Worm (Caenorhabditis elegans) whole organism, L2 larva: ENCODE measurements around the gene F07E5.7.
"Not testable (repeated sequence)": the region's sequence is repeated elsewhere in the genome, so short reads cannot be mapped to it uniquely, and the experiment has no call there.

Experiments
- C34F6.9 ChIP-seq: fragments of 150-350 bp; optimal IDR thresholded peaks from 2 replicates; lab custom pipeline; 2014; ENCODE audit warnings: missing biosample characterization, missing genetic modification characterization
- F13H6.1 ChIP-seq: sonication (generic microtip); optimal IDR thresholded peaks from 2 replicates; lab custom pipeline; 2016; ENCODE audit warnings: missing genetic modification characterization, missing compliant biosample characterization
- R02D3.7 ChIP-seq: fragments of 150-350 bp; optimal IDR thresholded peaks from 2 replicates; lab custom pipeline; 2014; ENCODE audit warnings: missing biosample characterization, missing genetic modification characterization
- Y55F3AM.14 ChIP-seq: fragments of 200-800 bp; sonication (Bioruptor generic); optimal IDR thresholded peaks from 2 replicates; lab custom pipeline; 2018; ENCODE audit warnings: mild to moderate bottlenecking, missing genetic modification characterization, missing compliant biosample characterization
- ceh-16 ChIP-seq: fragments of 150-350 bp; optimal IDR thresholded peaks from 2 replicates; lab custom pipeline; 2014; ENCODE audit warnings: missing biosample characterization, missing genetic modification characterization
- elt-3 ChIP-seq: sonication (generic microtip); optimal IDR thresholded peaks from 2 replicates; lab custom pipeline; 2017; ENCODE audit warnings: missing biosample characterization, missing genetic modification characterization
- lin-39 ChIP-seq: fragments of 150-350 bp; optimal IDR thresholded peaks from 2 replicates; lab custom pipeline; 2014; ENCODE audit warnings: missing biosample characterization, missing genetic modification reagents, missing genetic modification characterization
- lsy-2 ChIP-seq, 2 experiments: fragments of 150-350 bp in 1 of 2; sonication (generic microtip) in 1 of 2; optimal IDR thresholded peaks; 2 replicates each; lab custom pipeline; 2014 to 2017; ENCODE audit warnings: missing biosample characterization in 2 of 2, missing genetic modification characterization in 2 of 2
- mdl-1 ChIP-seq, 2 experiments: fragments of 150-350 bp in 1 of 2; sonication (generic microtip) in 1 of 2; optimal IDR thresholded peaks; 2 replicates each; lab custom pipeline; 2017; ENCODE audit warnings: missing biosample characterization in 2 of 2, missing genetic modification characterization in 2 of 2
- nhr-10 ChIP-seq: sonication (generic microtip); optimal IDR thresholded peaks from 2 replicates; lab custom pipeline; 2017; ENCODE audit warnings: missing biosample characterization, missing genetic modification characterization
- nhr-21 ChIP-seq: fragments of 150-350 bp; optimal IDR thresholded peaks from 2 replicates; lab custom pipeline; 2014; ENCODE audit warnings: missing biosample characterization, missing genetic modification characterization
- nhr-23 ChIP-seq: fragments of 150-350 bp; optimal IDR thresholded peaks from 2 replicates; lab custom pipeline; 2014; ENCODE audit warnings: missing biosample characterization, missing genetic modification reagents, missing genetic modification characterization
- sem-4 ChIP-seq: fragments of 150-350 bp; optimal IDR thresholded peaks from 2 replicates; lab custom pipeline; 2014; ENCODE audit warnings: missing biosample characterization, missing genetic modification reagents, missing genetic modification characterization
- sma-3 ChIP-seq: sonication (generic microtip); optimal IDR thresholded peaks from 2 replicates; lab custom pipeline; 2016; ENCODE audit warnings: missing genetic modification reagents, missing genetic modification characterization, missing compliant biosample characterization
- zag-1 ChIP-seq: fragments of 150-350 bp; optimal IDR thresholded peaks from 2 replicates; lab custom pipeline; 2014; ENCODE audit warnings: missing biosample characterization, missing genetic modification characterization
- ztf-4 ChIP-seq: fragments of 150-350 bp; optimal IDR thresholded peaks from 2 replicates; lab custom pipeline; 2014; ENCODE audit warnings: missing biosample characterization, missing genetic modification characterization

F07E5.7 gene

ce11 chrII:2030367-2030766 lies 41.0 kb downstream of the F07E5.7 start, which contains the start of gene bath-3:
Gene bath-3 (minus strand): TSS chrII:2030467.
- TF ChIP-seq R02D3.7 (tag; lab: Kevin White, UChicago) (no peak), sem-4 (tag; lab: Kevin White, UChicago) (no peak), ztf-4 (tag; lab: Kevin White, UChicago) (no peak), C34F6.9 (tag; lab: Kevin White, UChicago) (no peak)
- TF ChIP-seq, all 48 proteins: peak for 0

ce11 chrII:2028712-2029111 lies 42.6 kb downstream of the F07E5.7 start, which contains the start of gene bath-1:
Gene bath-1 (minus strand): TSS chrII:2028812.
- no peak for TF ChIP-seq lsy-2 (tag; optimal IDR thresholded peaks at IDR 0.05; lab: Kevin White, UChicago)
- TF ChIP-seq F13H6.1 (tag; lab: Kevin White, UChicago): no peak

- TF ChIP-seq ceh-16 (tag; lab: Kevin White, UChicago) (no peak), lin-39 (tag; lab: Kevin White, UChicago) (no peak), mdl-1 (tag; optimal IDR thresholded peaks at IDR 0.05; lab: Kevin White, UChicago) (no peak), sma-3 (no peak), zag-1 (tag; lab: Kevin White, UChicago) (no peak), nhr-23 (tag; lab: Kevin White, UChicago) (no peak), R02D3.7 (tag; lab: Kevin White, UChicago) (no peak), Y55F3AM.14 (GFP tag; lab: Kevin White, UChicago) (no peak), nhr-10 (tag; lab: Kevin White, UChicago) (no peak)
Observed at ce11 chrII:2026525-2026924, 44.8 kb downstream of the F07E5.7 start, which contains the start of gene bath-21. Gene bath-21 (minus strand): TSS chrII:2026625.

- not testable (repeated sequence) for TF ChIP-seq F13H6.1, nhr-21, elt-3 (tag; lab: Kevin White, UChicago)
Observed at ce11 chrII:2023514-2023913, 47.8 kb downstream of the F07E5.7 start, which contains the start of gene cya-2. Gene cya-2 (minus strand): TSS chrII:2023614.
